Worm (Caenorhabditis elegans): Measurements from ENCODE around the gene Y55F3C.9.
A peak's percentile ranks its signal among the peaks of the same experiment; 100 is the strongest.

Gene Y55F3C.9

ce11 chrIV:763377-764063 lies 35.5 kb upstream of the Y55F3C.9 start, which contains the start of gene col-103:
col-103 (minus strand) TSS chrIV:763678.
- no peak for TF ChIP-seq Y22D7AL.16 (tag; optimal IDR thresholded peaks at IDR 0.05)

DNA sequence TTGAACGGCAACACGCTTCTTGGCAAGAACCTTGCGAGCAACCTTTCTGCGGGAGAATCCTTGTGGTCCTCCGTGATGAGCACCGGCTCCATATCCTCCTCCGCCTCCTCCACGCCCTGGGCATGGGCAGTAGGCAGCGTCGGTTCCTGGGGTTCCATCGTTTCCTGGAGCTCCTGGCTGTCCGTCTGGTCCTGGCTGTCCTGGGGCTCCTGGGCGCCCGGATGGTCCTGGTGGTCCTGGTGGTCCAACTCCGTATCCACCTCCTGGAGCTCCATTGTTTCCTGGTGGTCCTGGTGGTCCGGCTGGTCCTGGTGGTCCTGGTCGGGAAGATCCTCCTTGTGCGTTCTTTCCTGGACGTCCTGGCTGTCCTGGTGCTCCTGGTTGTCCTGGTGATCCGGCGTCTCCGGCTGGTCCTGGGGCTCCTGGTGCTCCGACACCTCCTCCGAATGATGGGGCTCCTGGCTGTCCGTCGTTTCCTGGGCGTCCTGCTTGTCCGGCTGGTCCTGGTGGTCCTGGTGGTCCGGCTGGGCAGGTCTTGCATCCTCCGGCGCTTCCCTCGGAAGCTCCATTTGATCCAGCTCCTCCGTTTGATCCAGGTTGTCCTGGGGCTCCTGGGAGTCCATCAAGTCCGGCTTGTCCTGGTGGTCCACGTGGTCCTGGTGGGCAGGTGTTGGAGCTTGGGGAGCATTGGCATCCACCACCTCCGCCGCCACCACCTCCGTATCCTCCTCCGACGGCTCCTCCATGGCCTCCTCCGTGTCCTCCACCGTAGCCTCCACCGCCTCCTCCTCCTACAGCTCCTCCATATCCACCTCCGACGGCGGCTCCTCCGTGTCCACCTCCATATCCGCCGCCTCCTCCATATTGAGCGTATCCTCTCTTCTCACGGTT lies 34.7 kb upstream of the Y55F3C.9 start:
- TF ChIP-seq dve-1 (tag; optimal IDR thresholded peaks at IDR 0.05), result no peak
- no peak for TF ChIP-seq npax-4 (tag; optimal IDR thresholded peaks at IDR 0.05)
- TF ChIP-seq hlh-30 (tag; optimal IDR thresholded peaks at IDR 0.05; ENCODE audit: insufficient read depth), result no peak
- TF ChIP-seq ceh-2 (tag; optimal IDR thresholded peaks at IDR 0.05), result no peak
- no peak for TF ChIP-seq eyg-1 (tag; optimal IDR thresholded peaks at IDR 0.05)
- TF ChIP-seq pha-2 (tag; optimal IDR thresholded peaks at IDR 0.05), result no peak
- TF ChIP-seq Y22D7AL.16 (tag; optimal IDR thresholded peaks at IDR 0.05), result no peak
- no peak for TF ChIP-seq ceh-19 (GFP tag; optimal IDR thresholded peaks at IDR 0.05)
- no peak for TF ChIP-seq ceh-22 (tag; optimal IDR thresholded peaks at IDR 0.05)
- no peak for TF ChIP-seq ceh-14 (tag; optimal IDR thresholded peaks at IDR 0.05)
- no peak for TF ChIP-seq ets-4 (tag; optimal IDR thresholded peaks at IDR 0.05)
- TF ChIP-seq lin-11 (tag; optimal IDR thresholded peaks at IDR 0.05), result no peak
- TF ChIP-seq ztf-16 (tag; optimal IDR thresholded peaks at IDR 0.05), result no peak
- TF ChIP-seq unc-3 (GFP tag; conservative IDR thresholded peaks at IDR 0.05), result no peak
- no peak for TF ChIP-seq unc-3 (tag; optimal IDR thresholded peaks at IDR 0.05)
- TF ChIP-seq dmd-4 (tag; optimal IDR thresholded peaks at IDR 0.05; ENCODE audit: borderline replicate concordance), result no peak
- TF ChIP-seq elt-4 (tag; optimal IDR thresholded peaks at IDR 0.05), result no peak
- TF ChIP-seq ceh-34 (tag; optimal IDR thresholded peaks at IDR 0.05), result no peak
- TF ChIP-seq ceh-45 (GFP tag; IDR thresholded peaks at IDR 0.05), result no peak
- TF ChIP-seq sox-2 (GFP tag; IDR thresholded peaks at IDR 0.05), result no peak

DNA sequence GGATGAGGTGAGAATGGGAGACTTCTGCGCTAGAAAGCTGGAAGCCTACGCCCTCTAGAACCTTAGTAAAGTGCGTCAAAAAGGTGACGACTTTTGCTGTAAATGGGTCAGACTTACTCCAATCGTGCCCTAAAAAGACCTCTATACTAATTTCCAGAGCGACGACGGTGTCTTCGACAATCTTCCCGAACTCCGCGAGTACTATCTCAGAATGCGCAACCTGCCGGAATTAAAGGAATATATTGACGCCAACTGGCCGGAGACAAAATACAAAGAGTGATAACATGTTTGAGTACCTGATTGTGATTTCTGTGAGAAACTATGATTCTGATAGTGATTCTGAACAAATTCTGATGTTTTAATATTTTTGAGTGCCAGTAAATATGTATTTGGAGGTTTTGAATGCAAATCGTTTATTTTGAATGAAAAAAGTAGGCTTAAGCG lies 34.0 kb upstream of the Y55F3C.9 start:
- no peak for TF ChIP-seq pag-3 (tag; optimal IDR thresholded peaks at IDR 0.05; ENCODE audit: borderline replicate concordance)
- TF ChIP-seq ztf-16 (tag; optimal IDR thresholded peaks at IDR 0.05), result no peak
- no peak for TF ChIP-seq ref-2 (tag; optimal IDR thresholded peaks at IDR 0.05)
- no peak for TF ChIP-seq zip-5 (tag; optimal IDR thresholded peaks at IDR 0.05)
- no peak for TF ChIP-seq ahr-1 (tag; optimal IDR thresholded peaks at IDR 0.05)
- TF ChIP-seq ceh-48 (tag; optimal IDR thresholded peaks at IDR 0.05), result no peak
- TF ChIP-seq F13H6.1 (tag; optimal IDR thresholded peaks at IDR 0.05), result no peak
- no peak for TF ChIP-seq ceh-19 (GFP tag; optimal IDR thresholded peaks at IDR 0.05)
- no peak for TF ChIP-seq ceh-6 (GFP tag; optimal IDR thresholded peaks at IDR 0.05)
- TF ChIP-seq madf-2 (tag; optimal IDR thresholded peaks at IDR 0.05), result no peak
- no peak for TF ChIP-seq tbx-2 (tag; optimal IDR thresholded peaks at IDR 0.05)
- TF ChIP-seq ceh-2 (tag; optimal IDR thresholded peaks at IDR 0.05), result no peak
- TF ChIP-seq che-1 (tag; optimal IDR thresholded peaks at IDR 0.05), result no peak
- TF ChIP-seq ceh-22 (tag; optimal IDR thresholded peaks at IDR 0.05), result no peak
- no peak for TF ChIP-seq lim-6 (tag; optimal IDR thresholded peaks at IDR 0.05)
- TF ChIP-seq npax-4 (tag; optimal IDR thresholded peaks at IDR 0.05), result no peak
- no peak for TF ChIP-seq tbx-7 (tag; optimal IDR thresholded peaks at IDR 0.05)
- TF ChIP-seq ceh-18 (tag; optimal IDR thresholded peaks at IDR 0.05), result no peak

DNA sequence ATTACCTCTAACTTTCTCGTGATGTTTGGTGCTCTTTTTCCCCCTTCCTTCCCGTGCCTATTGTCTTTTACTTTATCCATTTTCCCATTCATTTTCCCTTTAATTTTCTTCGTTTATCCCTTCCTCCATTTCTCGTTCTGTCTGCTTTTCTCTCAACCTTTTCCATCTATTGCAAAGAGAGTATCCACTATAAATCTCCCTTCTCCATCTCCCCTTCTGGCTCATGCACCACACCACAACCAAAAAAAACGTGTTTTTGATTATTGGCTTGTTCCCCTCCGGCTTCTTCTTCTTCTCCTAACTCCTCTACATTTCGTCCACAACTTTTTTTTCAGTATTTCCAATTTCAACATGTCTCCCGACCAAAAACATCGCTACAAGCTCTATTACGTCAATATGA lies 32.3 kb upstream of the Y55F3C.9 start, which contains the start of gene gst-40:
Gene gst-40 (plus strand): TSS at position 236 of the 400 bp plus-strand sequence.
- TF ChIP-seq ceh-14 (tag; optimal IDR thresholded peaks at IDR 0.05) (no peak), F13H6.1 (tag; optimal IDR thresholded peaks at IDR 0.05) (no peak), unc-42 (tag; optimal IDR thresholded peaks at IDR 0.05) (peak; percentile 39), hlh-15 (tag; optimal IDR thresholded peaks at IDR 0.05) (no peak), tbx-2 (tag; optimal IDR thresholded peaks at IDR 0.05) (no peak)
